Worm (Caenorhabditis elegans) whole organism, young adult: ENCODE data around the gene C25F9.6.

Source experiments
- F49E8.2 ChIP-seq: sonication (generic microtip); optimal IDR thresholded peaks from 3 replicates; lab custom pipeline; 2017; ENCODE audit warnings: missing genetic modification characterization, mild to moderate bottlenecking, missing compliant biosample characterization, antibody characterized with exemption, moderate library complexity; ENCODE audit not compliant: insufficient read depth
- F55B11.4 ChIP-seq: sonication (generic microtip); optimal IDR thresholded peaks from 2 replicates; lab custom pipeline; 2016; ENCODE audit warnings: missing compliant biosample characterization, missing genetic modification characterization, borderline replicate concordance; ENCODE audit not compliant: insufficient read depth
- ama-1 ChIP-seq, 3 experiments: fragments of 150-350 bp in 1 of 3; sonication (generic microtip) in 2 of 3; optimal IDR thresholded peaks; 2 replicates each; lab custom pipeline; 2014 to 2018; ENCODE audit warnings: missing biosample characterization in 2 of 3, missing genetic modification characterization in 2 of 3, missing genetic modification reagents in 2 of 3
- bed-2 ChIP-seq: fragments of 200-800 bp; sonication (Bioruptor generic); IDR thresholded peaks from 2 replicates; pipeline ENCODE4 v1.3.6; 2022; ENCODE audit warnings: missing genetic modification reagents, missing genetic modification characterization, missing compliant biosample characterization
- ccch-3 ChIP-seq: fragments of 200-800 bp; sonication (Bioruptor generic); optimal IDR thresholded peaks from 2 replicates; lab custom pipeline; 2018; ENCODE audit warnings: mild to moderate bottlenecking, missing genetic modification characterization, missing compliant biosample characterization
- ceh-91 ChIP-seq: fragments of 200-800 bp; sonication (Bioruptor generic); IDR thresholded peaks from 2 replicates; pipeline ENCODE4 v1.3.6; 2022; ENCODE audit warnings: missing genetic modification reagents, missing genetic modification characterization, missing compliant biosample characterization
- efl-1 ChIP-seq: fragments of 150-350 bp; optimal IDR thresholded peaks from 2 replicates; lab custom pipeline; 2014; ENCODE audit warnings: missing biosample characterization, missing genetic modification reagents, missing genetic modification characterization
- him-1 ChIP-seq: sonication (generic microtip); optimal IDR thresholded peaks from 2 replicates; lab custom pipeline; 2016; ENCODE audit warnings: missing genotype, missing genetic modification reagents, missing genetic modification characterization, missing compliant biosample characterization
- hlh-26 ChIP-seq: fragments of 200-800 bp; sonication (Bioruptor generic); conservative IDR thresholded peaks from 2 replicates; pipeline ENCODE4 v1.3.6; 2022; ENCODE audit warnings: missing genetic modification reagents, missing genetic modification characterization, missing compliant biosample characterization
- lin-35 ChIP-seq, 3 experiments: fragments of 150-350 bp in 2 of 3; sonication (generic microtip) in 1 of 3; optimal IDR thresholded peaks; 2 replicates each; lab custom pipeline; 2014 to 2018; ENCODE audit warnings: missing biosample characterization in 3 of 3, missing genetic modification characterization in 3 of 3, missing genetic modification reagents in 3 of 3
- rcor-1 ChIP-seq: fragments of 200-800 bp; sonication (Bioruptor generic); IDR thresholded peaks from 2 replicates; pipeline ENCODE4 v1.3.6; 2022; ENCODE audit warnings: missing genetic modification reagents, missing genetic modification characterization, missing compliant biosample characterization
- sea-2 ChIP-seq: fragments of 200-800 bp; sonication (Bioruptor generic); IDR thresholded peaks from 2 replicates; pipeline ENCODE4 v1.3.6; 2022; ENCODE audit warnings: missing genetic modification characterization, missing compliant biosample characterization
- unc-130 ChIP-seq: sonication (generic microtip); optimal IDR thresholded peaks from 2 replicates; lab custom pipeline; 2016; ENCODE audit warnings: missing genetic modification reagents, missing genetic modification characterization, missing compliant biosample characterization
- ztf-22 ChIP-seq: fragments of 200-800 bp; sonication (Bioruptor generic); optimal IDR thresholded peaks from 2 replicates; lab custom pipeline; 2018; ENCODE audit warnings: mild to moderate bottlenecking, missing genetic modification characterization, moderate library complexity, missing compliant biosample characterization

- TF ChIP-seq sea-2 (GFP tag; lab: Robert Waterston, UW) (no peak), ceh-91 (no peak), F55B11.4 (no peak), efl-1 (GFP tag; lab: Kevin White, UChicago) (no peak), ccch-3 (GFP tag; lab: Kevin White, UChicago) (no peak), ama-1 (optimal IDR thresholded peaks at IDR 0.05; lab: Kevin White, UChicago) (no peak), ama-1 (GFP tag; optimal IDR thresholded peaks at IDR 0.05; lab: Kevin White, UChicago) (no peak), him-1 (tag; lab: Kevin White, UChicago) (no peak), F49E8.2 (tag; lab: Kevin White, UChicago) (no peak), unc-130 (no peak), rcor-1 (GFP tag; lab: Robert Waterston, UW) (no peak), ztf-22 (GFP tag; lab: Kevin White, UChicago) (no peak), hlh-26 (GFP tag; lab: Robert Waterston, UW) (no peak), lin-35 (GFP tag; optimal IDR thresholded peaks at IDR 0.05; lab: Kevin White, UChicago) (no peak), bed-2 (no peak)
Observed at ce11 chrV:19358039-19358438, 47.1 kb downstream of the C25F9.6 start.
